Fruit fly (Drosophila melanogaster) whole organism, embryonic: ENCODE measurements around the gene wisp.

ENCODE experiments used
- ATbp ChIP-seq: fragments of 200-800 bp; sonication (Bioruptor generic); optimal IDR thresholded peaks from 2 replicates; lab custom pipeline; 2017; ENCODE audit warnings: missing biosample characterization, mild to moderate bottlenecking, missing genetic modification characterization, missing genetic modification reagents
- Atf-2 ChIP-seq: fragments of 200-800 bp; sonication (Bioruptor generic); optimal IDR thresholded peaks from 2 replicates; lab custom pipeline; 2016; ENCODE audit warnings: missing biosample characterization, missing genetic modification characterization
- Blimp-1 ChIP-seq: fragments of 200-800 bp; sonication (Bioruptor generic); optimal IDR thresholded peaks from 3 replicates; lab custom pipeline; 2018; ENCODE audit warnings: missing biosample characterization, missing genetic modification characterization, mild to moderate bottlenecking, moderate library complexity, missing genetic modification reagents
- CG10654 ChIP-seq: fragments of 200-800 bp; sonication (Bioruptor generic); optimal IDR thresholded peaks from 2 replicates; lab custom pipeline; 2016; ENCODE audit warnings: missing biosample characterization, missing genetic modification characterization
- CG11398 ChIP-seq: fragments of 200-800 bp; sonication (Bioruptor generic); optimal IDR thresholded peaks from 2 replicates; lab custom pipeline; 2016; ENCODE audit warnings: missing biosample characterization, missing genetic modification characterization
- CG12769 ChIP-seq: fragments of 200-800 bp; sonication (Bioruptor generic); optimal IDR thresholded peaks from 2 replicates; lab custom pipeline; 2019; ENCODE audit warnings: missing biosample characterization, mild to moderate bottlenecking, missing genetic modification characterization, moderate library complexity
- CG13287 ChIP-seq: fragments of 200-800 bp; sonication (Bioruptor generic); IDR thresholded peaks from 2 replicates; pipeline ENCODE4 v1.3.6; 2022; ENCODE audit warnings: missing biosample characterization, missing genetic modification characterization; ENCODE audit not compliant: partially characterized antibody
- CG13624 ChIP-seq: fragments of 200-800 bp; sonication (Bioruptor generic); optimal IDR thresholded peaks from 2 replicates; lab custom pipeline; 2016; ENCODE audit warnings: missing biosample characterization, missing genetic modification characterization
- CG16779 ChIP-seq: fragments of 200-800 bp; sonication (Bioruptor generic); IDR thresholded peaks from 2 replicates; pipeline ENCODE4 v1.3.6; 2022; ENCODE audit warnings: missing biosample characterization, missing genetic modification characterization
- CG17802 ChIP-seq: fragments of 200-800 bp; sonication (Bioruptor generic); optimal IDR thresholded peaks from 2 replicates; lab custom pipeline; 2018; ENCODE audit warnings: missing biosample characterization, mild to moderate bottlenecking, missing genetic modification characterization, moderate library complexity
- CG1832 ChIP-seq: fragments of 200-800 bp; sonication (Bioruptor generic); optimal IDR thresholded peaks from 2 replicates; lab custom pipeline; 2017; ENCODE audit warnings: missing biosample characterization, mild to moderate bottlenecking, missing genetic modification characterization, inconsistent platforms
- CG31441 ChIP-seq: fragments of 200-800 bp; sonication (Bioruptor generic); IDR thresholded peaks from 2 replicates; pipeline ENCODE4 v1.3.6; 2022; ENCODE audit warnings: missing biosample characterization, missing genetic modification characterization
- CG3838 ChIP-seq: fragments of 200-800 bp; sonication (Bioruptor generic); optimal IDR thresholded peaks from 3 replicates; lab custom pipeline; 2016; ENCODE audit warnings: missing biosample characterization, missing genetic modification characterization
- CG4282 ChIP-seq: fragments of 200-800 bp; sonication (Bioruptor generic); optimal IDR thresholded peaks from 2 replicates; lab custom pipeline; 2016; ENCODE audit warnings: missing biosample characterization, missing genetic modification characterization
- CG4360 ChIP-seq: fragments of 200-800 bp; sonication (Bioruptor generic); IDR thresholded peaks from 2 replicates; pipeline ENCODE4 v1.3.6; 2022; ENCODE audit warnings: missing biosample characterization, missing genetic modification characterization
- CG4424 ChIP-seq: fragments of 200-800 bp; sonication (Bioruptor generic); optimal IDR thresholded peaks from 3 replicates; lab custom pipeline; 2016; ENCODE audit warnings: missing biosample characterization, missing genetic modification characterization
- CG4820 ChIP-seq: fragments of 200-800 bp; sonication (Bioruptor generic); optimal IDR thresholded peaks from 3 replicates; lab custom pipeline; 2016; ENCODE audit warnings: missing biosample characterization, missing genetic modification characterization
- CG5180 ChIP-seq: fragments of 200-800 bp; sonication (Bioruptor generic); optimal IDR thresholded peaks from 3 replicates; lab custom pipeline; 2017; ENCODE audit warnings: missing biosample characterization, missing genetic modification characterization, mild to moderate bottlenecking, moderate library complexity, missing genetic modification reagents
- CG7786 ChIP-seq: fragments of 200-800 bp; sonication (Bioruptor generic); optimal IDR thresholded peaks from 2 replicates; lab custom pipeline; 2016; ENCODE audit warnings: missing biosample characterization, missing genetic modification characterization
- CG8944 ChIP-seq: fragments of 200-800 bp; sonication (Bioruptor generic); optimal IDR thresholded peaks from 3 replicates; lab custom pipeline; 2016; ENCODE audit warnings: missing biosample characterization, missing genetic modification characterization
- CTCF ChIP-seq: fragments of 200-800 bp; sonication (Bioruptor generic); optimal IDR thresholded peaks from 2 replicates; lab custom pipeline; 2017; ENCODE audit warnings: missing biosample characterization, mild to moderate bottlenecking, missing genetic modification characterization, moderate library complexity
- Dip3 ChIP-seq: fragments of 200-800 bp; sonication (Bioruptor generic); optimal IDR thresholded peaks from 3 replicates; lab custom pipeline; 2016; ENCODE audit warnings: missing biosample characterization, missing genetic modification characterization
- Dp ChIP-seq: fragments of 200-800 bp; sonication (Bioruptor generic); optimal IDR thresholded peaks from 2 replicates; lab custom pipeline; 2018; ENCODE audit warnings: missing biosample characterization, mild to moderate bottlenecking, missing genetic modification characterization, moderate library complexity
- Gsc ChIP-seq: fragments of 200-800 bp; sonication (Bioruptor generic); IDR thresholded peaks from 2 replicates; pipeline ENCODE4 v1.3.6; 2022; ENCODE audit warnings: missing biosample characterization, missing genetic modification characterization
- HLH54F ChIP-seq: fragments of 200-800 bp; sonication (Bioruptor generic); optimal IDR thresholded peaks from 3 replicates; lab custom pipeline; 2016; ENCODE audit warnings: missing biosample characterization, missing genetic modification characterization
- Hey ChIP-seq: fragments of 200-800 bp; sonication (Bioruptor generic); optimal IDR thresholded peaks from 3 replicates; lab custom pipeline; 2018; ENCODE audit warnings: missing biosample characterization, mild to moderate bottlenecking, missing genetic modification characterization
- HmgD ChIP-seq: fragments of 200-800 bp; sonication (Bioruptor generic); optimal IDR thresholded peaks from 3 replicates; lab custom pipeline; 2016; ENCODE audit warnings: missing biosample characterization, missing genetic modification characterization
- NK7.1 ChIP-seq: fragments of 200-800 bp; sonication (Bioruptor generic); optimal IDR thresholded peaks from 3 replicates; lab custom pipeline; 2016; ENCODE audit warnings: missing biosample characterization, missing genetic modification characterization
- Neu2 ChIP-seq: fragments of 200-800 bp; sonication (Bioruptor generic); optimal IDR thresholded peaks from 3 replicates; lab custom pipeline; 2016; ENCODE audit warnings: missing biosample characterization, missing genetic modification characterization, borderline replicate concordance
- Pdp1 ChIP-seq, 2 experiments: fragments of 200-800 bp; sonication (Bioruptor generic); optimal IDR thresholded peaks; 3 replicates each; lab custom pipeline; 2016; ENCODE audit warnings: missing biosample characterization in 2 of 2, missing genetic modification characterization in 2 of 2, mild to moderate bottlenecking in 1 of 2, moderate library complexity in 1 of 2
- bbx ChIP-seq: fragments of 200-800 bp; sonication (Bioruptor generic); IDR thresholded peaks from 2 replicates; pipeline ENCODE4 v1.3.6; 2022; ENCODE audit warnings: missing biosample characterization, missing genetic modification characterization; ENCODE audit not compliant: partially characterized antibody
- cad ChIP-seq: fragments of >200 bp; optimal IDR thresholded peaks from 2 replicates; lab custom pipeline; 2017; ENCODE audit warnings: missing biosample characterization, missing genetic modification characterization
- cg ChIP-seq: fragments of 200-800 bp; sonication (Bioruptor generic); optimal IDR thresholded peaks from 3 replicates; lab custom pipeline; 2019; ENCODE audit warnings: missing biosample characterization, mild to moderate bottlenecking, missing genetic modification characterization, moderate library complexity
- crc ChIP-seq: fragments of 200-800 bp; sonication (Bioruptor generic); optimal IDR thresholded peaks from 2 replicates; lab custom pipeline; 2016; ENCODE audit warnings: missing biosample characterization, missing genetic modification characterization
- dati ChIP-seq: fragments of 200-800 bp; sonication (Bioruptor generic); IDR thresholded peaks from 2 replicates; pipeline ENCODE4 v1.3.6; 2022; ENCODE audit warnings: missing biosample characterization, missing genetic modification characterization
- dmrt99B ChIP-seq: fragments of 200-800 bp; sonication (Bioruptor generic); optimal IDR thresholded peaks from 2 replicates; lab custom pipeline; 2018; ENCODE audit warnings: missing biosample characterization, mild to moderate bottlenecking, missing genetic modification characterization, moderate library complexity
- exex ChIP-seq: fragments of 200-800 bp; sonication (Bioruptor generic); optimal IDR thresholded peaks from 4 replicates; lab custom pipeline; 2018; ENCODE audit warnings: missing biosample characterization, mild to moderate bottlenecking, missing genetic modification characterization, moderate library complexity
- fd96Cb ChIP-seq: fragments of 200-800 bp; sonication (Bioruptor generic); optimal IDR thresholded peaks from 2 replicates; lab custom pipeline; 2018; ENCODE audit warnings: missing biosample characterization, mild to moderate bottlenecking, missing genetic modification characterization, moderate library complexity
- luna ChIP-seq: fragments of 200-800 bp; sonication (Bioruptor generic); optimal IDR thresholded peaks from 2 replicates; lab custom pipeline; 2016; ENCODE audit warnings: missing biosample characterization, missing genetic modification characterization
- mirr ChIP-seq: fragments of 200-800 bp; sonication (Bioruptor generic); optimal IDR thresholded peaks from 3 replicates; lab custom pipeline; 2018; ENCODE audit warnings: missing biosample characterization, mild to moderate bottlenecking, missing genetic modification characterization
- org-1 ChIP-seq: fragments of 200-800 bp; sonication (Bioruptor generic); optimal IDR thresholded peaks from 2 replicates; lab custom pipeline; 2017; ENCODE audit warnings: missing biosample characterization, missing genetic modification characterization
- psq ChIP-seq: fragments of 200-800 bp; sonication (Bioruptor generic); optimal IDR thresholded peaks from 2 replicates; lab custom pipeline; 2017; ENCODE audit warnings: missing biosample characterization, missing genetic modification characterization
- sd ChIP-seq: fragments of 200-800 bp; sonication (Bioruptor generic); optimal IDR thresholded peaks from 3 replicates; lab custom pipeline; 2018; ENCODE audit warnings: missing biosample characterization, mild to moderate bottlenecking, missing genetic modification characterization, moderate library complexity
- sob ChIP-seq: fragments of 200-800 bp; sonication (Bioruptor generic); IDR thresholded peaks from 2 replicates; pipeline ENCODE4 v1.3.6; 2022; ENCODE audit warnings: missing biosample characterization, missing genetic modification characterization
- sr ChIP-seq: fragments of 200-800 bp; sonication (Bioruptor generic); IDR thresholded peaks from 3 replicates; pipeline ENCODE4 v1.3.6; 2022; ENCODE audit warnings: missing biosample characterization, missing genetic modification characterization
- ttk ChIP-seq: fragments of 200-800 bp; sonication (Bioruptor generic); IDR thresholded peaks from 2 replicates; pipeline ENCODE4 v2.1.2; 2022; ENCODE audit warnings: missing biosample characterization, missing genetic modification characterization
- vnd ChIP-seq: fragments of 200-800 bp; sonication (Bioruptor generic); IDR thresholded peaks from 3 replicates; pipeline ENCODE4 v1.3.6; 2022; ENCODE audit warnings: missing biosample characterization, missing genetic modification characterization; ENCODE audit not compliant: partially characterized antibody
- zf30C ChIP-seq: fragments of 200-800 bp; sonication (Bioruptor generic); optimal IDR thresholded peaks from 3 replicates; lab custom pipeline; 2018; ENCODE audit warnings: missing biosample characterization, mild to moderate bottlenecking, missing genetic modification characterization
- zfh1 ChIP-seq: fragments of 200-800 bp; sonication (Bioruptor generic); IDR thresholded peaks from 3 replicates; pipeline ENCODE4 v1.3.6; 2022; ENCODE audit warnings: missing biosample characterization, missing genetic modification characterization

Gene wisp

dm6 chrX:11852310-11852709 lies 41.4 kb upstream of the wisp start, which contains the start of gene p24-1 (continued):
- TF ChIP-seq HLH54F (GFP tag; lab: Kevin White, UChicago), result peak; percentile 62
- TF ChIP-seq ttk (GFP tag; lab: Robert Waterston, UW), result no peak
- peak; percentile 54 for TF ChIP-seq HmgD (GFP tag; lab: Kevin White, UChicago)
- no peak for TF ChIP-seq sr (GFP tag; lab: Robert Waterston, UW)
- peak; percentile 93 for TF ChIP-seq bbx (GFP tag; lab: Robert Waterston, UW)
- peak; percentile 28 for TF ChIP-seq CG8944 (GFP tag; lab: Kevin White, UChicago)
- TF ChIP-seq mirr (GFP tag; lab: Kevin White, UChicago), result peak; percentile 39
- TF ChIP-seq Dip3 (GFP tag; lab: Kevin White, UChicago), result peak; percentile 42
- peak; percentile 47 for TF ChIP-seq sd (tag; lab: Kevin White, UChicago)
- peak; percentile 40; the same call in 1 of the 2 replicates for TF ChIP-seq CG31441
- TF ChIP-seq zf30C (GFP tag; lab: Kevin White, UChicago), result no peak
- no peak; the same call in 2 of the 3 replicates for TF ChIP-seq zfh1 (GFP tag; lab: Robert Waterston, UW)
- no peak for TF ChIP-seq cg
- peak; percentile 1 for TF ChIP-seq exex (tag; lab: Kevin White, UChicago)

- TF ChIP-seq CG7786 (GFP tag; lab: Kevin White, UChicago) (peak; percentile 22), NK7.1 (GFP tag; lab: Kevin White, UChicago) (no peak), Dp (peak; percentile 53), CG4820 (GFP tag; lab: Kevin White, UChicago) (no peak), CG1832 (GFP tag; lab: Kevin White, UChicago) (no peak), Neu2 (GFP tag; lab: Kevin White, UChicago) (no peak), CG13624 (GFP tag; lab: Kevin White, UChicago) (peak; percentile 27), CG17802 (tag; lab: Kevin White, UChicago) (no peak), Atf-2 (GFP tag; lab: Kevin White, UChicago) (no peak), CG4424 (peak; percentile 16), cad (no peak), CG13287 (peak; percentile 96), Hey (tag; lab: Kevin White, UChicago) (no peak), CTCF (no peak), CG10654 (GFP tag; lab: Kevin White, UChicago) (no peak), org-1 (GFP tag; lab: Kevin White, UChicago) (no peak), CG11398 (GFP tag; lab: Kevin White, UChicago) (no peak), CG12769 (tag; lab: Kevin White, UChicago) (peak; percentile 5), CG31441 (0 out of 2 replicates have a peak, but pooled peaks have one; percentile 21), dati (no peak), CG5180 (no peak), CG3838 (no peak), fd96Cb (tag; lab: Kevin White, UChicago) (no peak), ATbp (GFP tag; lab: Kevin White, UChicago) (no peak), sob (0 out of 2 replicates have a peak, but pooled peaks have one; percentile 6), luna (GFP tag; lab: Kevin White, UChicago) (no peak), Gsc (GFP tag; lab: Robert Waterston, UW) (no peak), crc (GFP tag; lab: Kevin White, UChicago) (no peak), CG4282 (GFP tag; lab: Kevin White, UChicago) (no peak), CG4360 (no peak), Blimp-1 (no peak), dmrt99B (tag; lab: Kevin White, UChicago) (peak; percentile 3), Pdp1 (GFP tag; optimal IDR thresholded peaks at IDR 0.05; lab: Kevin White, UChicago) (peak; percentile 11 to 40), CG16779 (no peak), psq (GFP tag; lab: Kevin White, UChicago) (no peak), vnd (peak; percentile 85)
Observed at dm6 chrX:11854758-11855465, 38.8 kb upstream of the wisp start, which contains the start of the genes CG10347 and ATP7. Gene CG10347 (minus strand): TSS chrX:11854931. Gene ATP7 (plus strand): TSS chrX:11855022.
